Worm (Caenorhabditis elegans) whole organism, late embryonic: ENCODE measurements around the gene blos-7.

Source experiments
- dmd-4 ChIP-seq: sonication (generic microtip); optimal IDR thresholded peaks from 2 replicates; lab custom pipeline; 2016; ENCODE audit warnings: borderline replicate concordance, missing genetic modification characterization, missing compliant biosample characterization
- nhr-11 ChIP-seq: fragments of 150-350 bp; optimal IDR thresholded peaks from 2 replicates; lab custom pipeline; 2014; ENCODE audit warnings: missing biosample characterization, missing genetic modification characterization

DNA sequence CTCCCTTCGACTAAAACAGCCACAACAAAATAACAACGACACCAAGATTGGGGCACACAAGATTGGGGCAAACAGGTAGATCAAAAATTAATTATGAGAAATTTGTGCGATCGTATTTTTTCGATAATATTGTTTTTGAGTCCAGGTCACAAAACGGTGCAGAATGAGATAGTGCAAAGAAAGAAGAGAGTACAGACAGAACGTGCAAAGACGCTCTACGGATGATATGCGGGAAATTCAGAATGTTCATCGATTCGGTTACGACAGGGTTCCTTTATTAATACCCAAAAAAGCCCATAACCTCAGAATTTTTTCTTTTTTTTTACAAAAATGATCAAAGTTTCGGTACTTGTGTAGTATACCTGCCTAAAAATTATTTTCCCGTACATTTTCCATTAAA lies 43.5 kb downstream of the blos-7 start:
- TF ChIP-seq nhr-11 (tag; lab: Kevin White, UChicago) (no peak), dmd-4 (tag; lab: Kevin White, UChicago) (no peak)
